Worm (Caenorhabditis elegans) whole organism, late embryonic: ENCODE results near the gene M110.7.

Experiments used
- C08G9.2 ChIP-seq: sonication (generic microtip); optimal IDR thresholded peaks from 2 replicates; lab custom pipeline; 2016; ENCODE audit warnings: mild to moderate bottlenecking, missing genetic modification characterization, moderate library complexity, missing compliant biosample characterization
- C38D4.7 ChIP-seq: fragments of 200-800 bp; sonication (Bioruptor generic); optimal IDR thresholded peaks from 2 replicates; lab custom pipeline; 2018; ENCODE audit warnings: mild to moderate bottlenecking, missing genetic modification characterization, moderate library complexity, missing compliant biosample characterization
- F13H6.1 ChIP-seq: sonication (generic microtip); optimal IDR thresholded peaks from 2 replicates; lab custom pipeline; 2016; ENCODE audit warnings: missing genetic modification characterization, missing compliant biosample characterization
- Y22D7AL.16 ChIP-seq: sonication (generic microtip); optimal IDR thresholded peaks from 2 replicates; lab custom pipeline; 2016; ENCODE audit warnings: missing genetic modification characterization, missing compliant biosample characterization
- ahr-1 ChIP-seq: sonication (generic microtip); optimal IDR thresholded peaks from 2 replicates; lab custom pipeline; 2016; ENCODE audit warnings: missing genetic modification characterization, missing compliant biosample characterization
- ceh-14 ChIP-seq: sonication (generic microtip); optimal IDR thresholded peaks from 2 replicates; lab custom pipeline; 2016; ENCODE audit warnings: missing genotype, missing genetic modification characterization, missing compliant biosample characterization
- ceh-24 ChIP-seq: sonication (generic microtip); optimal IDR thresholded peaks from 2 replicates; lab custom pipeline; 2016; ENCODE audit warnings: mild to moderate bottlenecking, missing genetic modification characterization, missing compliant biosample characterization
- ceh-31 ChIP-seq: sonication (generic microtip); optimal IDR thresholded peaks from 2 replicates; lab custom pipeline; 2016; ENCODE audit warnings: missing genetic modification characterization, missing compliant biosample characterization
- ceh-34 ChIP-seq: sonication (generic microtip); optimal IDR thresholded peaks from 2 replicates; lab custom pipeline; 2016; ENCODE audit warnings: mild to moderate bottlenecking, missing genetic modification characterization, missing compliant biosample characterization
- ceh-6 ChIP-seq: fragments of 200-800 bp; sonication (Bioruptor generic); optimal IDR thresholded peaks from 2 replicates; lab custom pipeline; 2018; ENCODE audit warnings: mild to moderate bottlenecking, missing genetic modification characterization, missing compliant biosample characterization
- ceh-9 ChIP-seq: sonication (generic microtip); optimal IDR thresholded peaks from 2 replicates; lab custom pipeline; 2016; ENCODE audit warnings: mild to moderate bottlenecking, missing genetic modification characterization, inconsistent platforms, missing compliant biosample characterization
- che-1 ChIP-seq: sonication (generic microtip); optimal IDR thresholded peaks from 2 replicates; lab custom pipeline; 2016; ENCODE audit warnings: mild to moderate bottlenecking, missing genetic modification characterization, missing compliant biosample characterization
- elt-2 ChIP-seq: sonication (generic microtip); optimal IDR thresholded peaks from 2 replicates; lab custom pipeline; 2016; ENCODE audit warnings: missing genetic modification reagents, missing genetic modification characterization, missing compliant biosample characterization
- elt-4 ChIP-seq: sonication (generic microtip); optimal IDR thresholded peaks from 2 replicates; lab custom pipeline; 2016; ENCODE audit warnings: missing genetic modification characterization, missing compliant biosample characterization
- fkh-10 ChIP-seq: fragments of 150-350 bp; optimal IDR thresholded peaks from 2 replicates; lab custom pipeline; 2014; ENCODE audit warnings: missing biosample characterization, missing genetic modification reagents, missing genetic modification characterization
- hlh-13 ChIP-seq: fragments of 200-800 bp; sonication (Bioruptor generic); optimal IDR thresholded peaks from 2 replicates; lab custom pipeline; 2018; ENCODE audit warnings: mild to moderate bottlenecking, missing genetic modification characterization, missing compliant biosample characterization
- hlh-8 ChIP-seq: sonication (generic microtip); optimal IDR thresholded peaks from 2 replicates; lab custom pipeline; 2016; ENCODE audit warnings: missing genotype, missing genetic modification characterization, missing compliant biosample characterization
- lin-11 ChIP-seq: fragments of 200-800 bp; sonication (Bioruptor generic); optimal IDR thresholded peaks from 2 replicates; lab custom pipeline; 2018; ENCODE audit warnings: mild to moderate bottlenecking, missing genetic modification characterization, missing compliant biosample characterization
- mec-3 ChIP-seq: sonication (generic microtip); optimal IDR thresholded peaks from 2 replicates; lab custom pipeline; 2016; ENCODE audit warnings: borderline replicate concordance, missing genetic modification characterization, missing compliant biosample characterization
- nhr-11 ChIP-seq: fragments of 150-350 bp; optimal IDR thresholded peaks from 2 replicates; lab custom pipeline; 2014; ENCODE audit warnings: missing biosample characterization, missing genetic modification characterization
- odd-2 ChIP-seq: sonication (generic microtip); optimal IDR thresholded peaks from 2 replicates; lab custom pipeline; 2017; ENCODE audit warnings: antibody characterized with exemption, mild to moderate bottlenecking, missing genetic modification characterization, missing compliant biosample characterization
- pag-3 ChIP-seq: sonication (generic microtip); optimal IDR thresholded peaks from 2 replicates; lab custom pipeline; 2016; ENCODE audit warnings: missing compliant biosample characterization, missing genetic modification characterization, borderline replicate concordance
- pax-1 ChIP-seq: fragments of 150-350 bp; optimal IDR thresholded peaks from 2 replicates; lab custom pipeline; 2014; ENCODE audit warnings: missing biosample characterization, missing genetic modification characterization
- pha-2 ChIP-seq: sonication (generic microtip); optimal IDR thresholded peaks from 2 replicates; lab custom pipeline; 2017; ENCODE audit warnings: mild to moderate bottlenecking, missing genetic modification characterization, missing compliant biosample characterization
- pha-4 ChIP-seq: fragments of 150-350 bp; optimal IDR thresholded peaks from 2 replicates; lab custom pipeline; 2018; ENCODE audit warnings: missing biosample characterization, missing genetic modification reagents, missing genetic modification characterization
- pqm-1 ChIP-seq: sonication (generic microtip); optimal IDR thresholded peaks from 2 replicates; lab custom pipeline; 2016; ENCODE audit warnings: missing genetic modification characterization, missing compliant biosample characterization
- pros-1 ChIP-seq: fragments of 150-350 bp; optimal IDR thresholded peaks from 2 replicates; lab custom pipeline; 2014; ENCODE audit warnings: missing biosample characterization, missing genetic modification reagents, missing genetic modification characterization
- sdc-2 ChIP-seq: sonication (generic microtip); optimal IDR thresholded peaks from 2 replicates; lab custom pipeline; 2016; ENCODE audit warnings: missing genotype, missing genetic modification characterization, missing compliant biosample characterization
- sox-2 ChIP-seq: fragments of 200-800 bp; sonication (Bioruptor generic); IDR thresholded peaks from 2 replicates; pipeline ENCODE4 v1.3.6; 2022; ENCODE audit warnings: missing genetic modification reagents, missing genetic modification characterization, missing compliant biosample characterization
- sox-4 ChIP-seq: sonication (generic microtip); optimal IDR thresholded peaks from 2 replicates; lab custom pipeline; 2017; ENCODE audit warnings: mild to moderate bottlenecking, missing genetic modification characterization, inconsistent platforms, missing compliant biosample characterization
- tbx-7 ChIP-seq: sonication (generic microtip); optimal IDR thresholded peaks from 2 replicates; lab custom pipeline; 2016; ENCODE audit warnings: missing genotype, missing genetic modification characterization, missing compliant biosample characterization
- ttx-3 ChIP-seq: sonication (generic microtip); optimal IDR thresholded peaks from 2 replicates; lab custom pipeline; 2016; ENCODE audit warnings: missing genetic modification reagents, missing genetic modification characterization, missing compliant biosample characterization
- zip-5 ChIP-seq: sonication (generic microtip); optimal IDR thresholded peaks from 2 replicates; lab custom pipeline; 2016; ENCODE audit warnings: missing genetic modification characterization, missing compliant biosample characterization
- ztf-16 ChIP-seq: sonication (generic microtip); optimal IDR thresholded peaks from 2 replicates; lab custom pipeline; 2017; ENCODE audit warnings: missing genetic modification characterization, missing compliant biosample characterization

M110.7 gene

DNA sequence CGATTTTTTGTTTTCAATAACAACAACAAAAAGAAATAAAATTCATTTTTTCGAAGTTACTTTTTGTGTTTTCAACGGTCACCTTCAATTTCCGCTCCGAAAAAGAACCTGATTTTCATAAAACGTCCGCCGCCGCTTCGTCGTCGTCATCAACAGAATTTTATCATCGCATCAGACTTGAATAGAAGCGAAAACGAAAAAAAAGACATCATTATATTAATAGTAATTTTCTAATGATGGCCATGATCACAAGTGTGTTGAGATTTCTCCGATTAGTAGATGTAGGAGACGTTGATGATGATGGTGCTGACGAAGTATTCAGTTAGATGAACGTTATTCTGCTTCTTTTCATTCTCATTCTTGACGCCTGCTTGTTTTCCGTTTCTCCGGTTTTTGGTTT lies 8.6 kb upstream of the M110.7 start:
- TF ChIP-seq pha-2 (tag; lab: Kevin White, UChicago) (no peak), C08G9.2 (tag; lab: Kevin White, UChicago) (no peak), pax-1 (tag; lab: Kevin White, UChicago) (no peak), pag-3 (tag; lab: Kevin White, UChicago) (no peak), sdc-2 (tag; lab: Kevin White, UChicago) (no peak), ceh-6 (GFP tag; lab: Kevin White, UChicago) (no peak), ceh-14 (tag; lab: Kevin White, UChicago) (no peak)
- TF ChIP-seq, all 69 proteins: peak for 0

DNA sequence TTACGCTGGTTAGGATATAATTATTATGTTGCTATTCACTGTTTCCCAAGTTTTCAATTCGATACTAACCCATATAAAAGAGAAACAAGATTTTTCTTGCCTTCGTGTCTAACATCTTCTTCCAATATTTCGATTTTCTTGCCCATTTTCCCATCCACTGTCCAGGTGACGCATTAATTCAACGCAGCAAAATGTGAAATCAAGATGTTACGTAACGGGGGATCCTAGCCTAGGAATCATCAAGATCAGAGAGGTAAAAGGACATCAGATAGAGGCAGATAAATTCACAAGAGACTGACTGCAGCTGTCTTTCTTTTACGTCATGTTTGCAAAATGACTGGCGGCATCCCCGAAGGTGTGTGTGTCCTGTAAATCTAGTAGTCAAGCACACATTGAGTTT lies 8.0 kb upstream of the M110.7 start:
- TF ChIP-seq ztf-16 (tag; lab: Kevin White, UChicago) (no peak), F13H6.1 (tag; lab: Kevin White, UChicago) (no peak), hlh-13 (no peak), zip-5 (no peak), sox-4 (no peak), pha-4 (tag; lab: Kevin White, UChicago) (no peak), sdc-2 (tag; lab: Kevin White, UChicago) (no peak), C38D4.7 (no peak), ceh-14 (tag; lab: Kevin White, UChicago) (no peak), hlh-8 (no peak), C08G9.2 (tag; lab: Kevin White, UChicago) (no peak), ceh-31 (tag; lab: Kevin White, UChicago) (no peak)

DNA sequence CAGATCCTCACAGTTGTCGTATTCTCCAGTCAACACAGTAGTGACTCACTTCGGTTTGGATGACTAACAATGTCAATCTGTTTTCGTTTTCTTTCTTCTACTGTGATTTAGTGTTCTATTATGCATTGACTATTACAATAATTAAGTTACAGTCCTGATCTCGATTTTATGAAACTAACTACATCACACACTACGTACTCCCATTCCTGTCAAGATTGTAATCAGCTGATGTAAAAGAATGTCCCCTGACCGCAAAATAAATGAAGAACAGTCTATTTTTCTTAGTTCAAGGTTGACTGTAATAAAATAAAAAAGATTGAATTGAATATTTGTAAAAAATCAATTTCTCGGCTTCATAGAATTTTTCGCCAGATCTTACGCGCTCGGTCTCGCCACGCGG lies 7.2 kb upstream of the M110.7 start:
- TF ChIP-seq fkh-10 (GFP tag; lab: Kevin White, UChicago) (no peak), ttx-3 (tag; lab: Kevin White, UChicago) (no peak), tbx-7 (tag; lab: Kevin White, UChicago) (no peak), lin-11 (tag; lab: Kevin White, UChicago) (no peak), ahr-1 (tag; lab: Kevin White, UChicago) (no peak), ceh-34 (tag; lab: Kevin White, UChicago) (no peak), ceh-24 (no peak), elt-4 (tag; lab: Kevin White, UChicago) (no peak), pax-1 (tag; lab: Kevin White, UChicago) (no peak), pros-1 (tag; lab: Kevin White, UChicago) (no peak), sox-2 (GFP tag; lab: Robert Waterston, UW) (no peak), pag-3 (tag; lab: Kevin White, UChicago) (no peak), mec-3 (tag; lab: Kevin White, UChicago) (no peak), Y22D7AL.16 (tag; lab: Kevin White, UChicago) (no peak)

DNA sequence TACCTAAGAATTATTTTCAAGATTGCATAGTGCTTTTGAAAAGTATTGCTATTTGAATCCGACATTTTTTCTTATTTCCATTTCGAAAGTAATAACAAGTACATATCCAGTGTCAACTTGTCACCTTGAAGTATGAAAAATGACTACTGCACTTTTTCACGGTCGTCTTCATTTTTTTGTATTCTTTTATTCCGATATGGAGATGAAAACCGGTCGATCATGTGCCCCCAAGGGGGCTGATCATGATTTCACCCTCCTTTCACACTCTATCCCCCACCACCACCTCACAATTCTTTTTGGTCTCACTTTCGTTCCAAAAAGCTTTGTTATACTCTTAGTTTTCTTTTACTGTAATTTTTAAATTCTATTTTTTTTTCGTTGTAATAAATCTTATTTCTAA lies 6.7 kb upstream of the M110.7 start:
- TF ChIP-seq sox-4 (no peak), pqm-1 (tag; lab: Kevin White, UChicago) (no peak), ceh-9 (tag; lab: Kevin White, UChicago) (no peak), fkh-10 (GFP tag; lab: Kevin White, UChicago) (no peak)
- TF ChIP-seq, all 69 proteins: peak for 0

DNA sequence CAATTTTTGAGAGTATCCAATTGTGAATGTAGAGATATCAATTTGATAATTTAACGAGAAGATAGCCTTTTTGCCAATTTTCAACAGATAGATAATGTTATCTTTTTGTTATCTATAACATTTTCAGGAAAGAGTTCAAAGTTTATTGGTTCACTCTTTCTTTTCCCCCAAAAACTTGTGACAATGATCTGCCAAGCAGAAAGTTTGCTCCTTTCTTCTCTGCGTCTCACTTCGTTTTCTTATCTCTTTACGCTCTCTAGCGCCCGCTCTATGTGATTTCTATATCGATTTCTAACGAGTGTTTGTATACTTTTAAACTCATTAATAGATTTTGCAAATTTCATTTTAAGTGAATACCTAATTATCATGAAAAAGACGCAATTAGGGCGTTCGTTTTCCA lies 6.1 kb upstream of the M110.7 start:
- TF ChIP-seq che-1 (tag; lab: Kevin White, UChicago), result no peak
- TF ChIP-seq elt-2 (tag; lab: Kevin White, UChicago), result peak; percentile 83

DNA sequence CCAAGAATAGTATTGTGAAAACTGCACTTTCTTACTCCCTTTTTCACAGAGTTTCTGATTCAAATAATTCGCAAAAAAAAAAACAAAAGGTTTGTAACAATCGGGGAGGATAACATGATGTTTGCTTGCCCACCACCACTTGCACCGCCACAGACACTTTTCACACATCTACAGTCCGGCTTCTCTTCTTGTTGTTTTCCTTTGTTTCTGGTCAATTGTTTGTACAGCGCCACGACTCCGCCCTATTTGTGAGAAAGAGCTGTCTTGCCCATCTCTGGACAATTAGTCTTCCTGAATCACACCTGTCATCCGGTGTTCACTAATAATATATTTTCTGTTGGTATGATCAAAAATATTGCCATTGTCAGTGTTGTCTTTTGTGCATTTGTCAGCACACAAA lies 1.6 kb upstream of the M110.7 start, which contains the start of gene M110.9:
Gene M110.9 (plus strand): TSS at position 301 of the 400 bp plus-strand sequence.
- TF ChIP-seq ahr-1 (tag; lab: Kevin White, UChicago) (no peak), C08G9.2 (tag; lab: Kevin White, UChicago) (no peak), odd-2 (no peak), nhr-11 (tag; lab: Kevin White, UChicago) (no peak)
